Worm (Caenorhabditis elegans) whole organism, L3 larva: Measurements from ENCODE around the gene srd-59.

Experiments
- ceh-82 ChIP-seq: fragments of 150-350 bp; optimal IDR thresholded peaks from 2 replicates; lab custom pipeline; 2014; ENCODE audit warnings: missing biosample characterization, missing genetic modification characterization
- unc-62 ChIP-seq: fragments of 150-350 bp; sonication (generic microtip); optimal IDR thresholded peaks from 4 replicates; lab custom pipeline; 2014; ENCODE audit warnings: missing biosample characterization, missing genetic modification reagents, missing genetic modification characterization
- zag-1 ChIP-seq: fragments of 150-350 bp; optimal IDR thresholded peaks from 2 replicates; lab custom pipeline; 2014; ENCODE audit warnings: missing biosample characterization, missing genetic modification characterization

DNA sequence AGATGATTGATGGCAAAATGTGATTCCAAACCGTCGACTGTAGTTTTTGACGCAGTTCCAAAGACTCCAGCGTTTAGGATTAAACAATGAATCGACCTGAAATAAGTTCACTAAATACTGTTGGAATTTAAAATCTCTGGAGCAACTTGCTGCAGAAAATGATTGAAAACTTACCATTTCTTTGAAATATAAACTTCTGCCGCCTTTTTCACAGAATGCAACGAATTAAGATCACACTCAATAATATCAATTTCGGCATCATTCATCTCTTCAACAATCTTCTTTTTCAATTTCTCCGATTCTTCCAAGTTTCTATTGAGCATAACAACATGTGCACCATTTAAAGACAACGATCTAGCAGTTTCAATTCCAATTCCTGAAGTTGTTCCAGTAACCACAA, 2.2 kb downstream of the srd-59 start:
- no peak for TF ChIP-seq unc-62 (GFP tag; lab: Kevin White, UChicago)
- TF ChIP-seq zag-1 (tag; lab: Kevin White, UChicago): no peak
- no peak for TF ChIP-seq ceh-82 (tag; lab: Kevin White, UChicago)
